Worm (Caenorhabditis elegans): ENCODE data around the gene sru-40.

ce11 chrV:9805161-9805560 is 28.6 kb downstream of the sru-40 start, which contains the start of gene sru-37:
- TF ChIP-seq hnd-1 (tag; optimal IDR thresholded peaks at IDR 0.05): no peak
- no peak for TF ChIP-seq F13C5.2 (tag; optimal IDR thresholded peaks at IDR 0.05)
- TF ChIP-seq ama-1 (optimal IDR thresholded peaks at IDR 0.05): no peak
- no peak for TF ChIP-seq flt-1 (GFP tag; IDR thresholded peaks at IDR 0.05)
- TF ChIP-seq hmbx-1 (tag; optimal IDR thresholded peaks at IDR 0.05): no peak
- TF ChIP-seq tbx-37 (GFP tag; conservative IDR thresholded peaks at IDR 0.05): no peak
- no peak for TF ChIP-seq tbx-11 (GFP tag; IDR thresholded peaks at IDR 0.05)
- no peak for TF ChIP-seq tra-4 (tag; optimal IDR thresholded peaks at IDR 0.05)
- TF ChIP-seq ceh-13 (GFP tag; optimal IDR thresholded peaks at IDR 0.05): no peak
- TF ChIP-seq pes-1 (GFP tag; IDR thresholded peaks at IDR 0.05): no peak
- TF ChIP-seq ets-7 (tag; optimal IDR thresholded peaks at IDR 0.05): no peak
- no peak for TF ChIP-seq ceh-36 (tag; optimal IDR thresholded peaks at IDR 0.05)
- TF ChIP-seq scrt-1 (GFP tag; IDR thresholded peaks at IDR 0.05): no peak
- no peak for TF ChIP-seq sea-1 (GFP tag; conservative IDR thresholded peaks at IDR 0.05)
